Fruit fly (Drosophila melanogaster) whole organism: Measurements from ENCODE around the gene CG12219.

ENCODE experiments used
- CG8478 ChIP-seq: fragments of >200 bp; optimal IDR thresholded peaks from 2 replicates; lab custom pipeline; 2018; ENCODE audit warnings: inconsistent platforms
- Dll ChIP-seq: fragments of >200 bp; optimal IDR thresholded peaks from 2 replicates; lab custom pipeline; 2017
- EcR ChIP-seq, 2 experiments: fragments of >200 bp; optimal IDR thresholded peaks; 2 replicates each; lab custom pipeline; 2017; ENCODE audit warnings: missing biosample characterization in 2 of 2, missing genetic modification characterization in 2 of 2, missing genetic modification reagents in 2 of 2
- pan ChIP-seq: fragments of >200 bp; optimal IDR thresholded peaks from 2 replicates; lab custom pipeline; 2017
- psq ChIP-seq: fragments of >200 bp; optimal IDR thresholded peaks from 2 replicates; lab custom pipeline; 2017
- usp ChIP-seq: fragments of >200 bp; optimal IDR thresholded peaks from 2 replicates; lab custom pipeline; 2017; ENCODE audit warnings: missing biosample characterization, missing genetic modification characterization, mixed read lengths

The CG12219 gene

dm6 chrX:6338738-6339614 is 37.9 kb upstream of the CG12219 start:
- TF ChIP-seq psq (no peak), EcR (GFP tag; optimal IDR thresholded peaks at IDR 0.05; lab: Kevin White, UChicago) (no peak), CG8478 (lab: Kevin White, UChicago) (no peak), pan (lab: Kevin White, UChicago) (no peak), Dll (lab: Kevin White, UChicago) (no peak), usp (no peak)

- TF ChIP-seq usp (no peak), psq (no peak)
Measured at dm6 chrX:6337702-6338101, 36.6 kb upstream of the CG12219 start, which contains the start of gene CG3842. TSS of gene CG3842 (plus strand) at chrX:6337762.

- TF ChIP-seq psq = no peak
- no peak for TF ChIP-seq pan (lab: Kevin White, UChicago)
- TF ChIP-seq EcR (GFP tag; optimal IDR thresholded peaks at IDR 0.05; lab: Kevin White, UChicago) = no peak
Measured at dm6 chrX:6334945-6335344, 33.9 kb upstream of the CG12219 start.

dm6 chrX:6332988-6333719 is 32.1 kb upstream of the CG12219 start:
- TF ChIP-seq psq = no peak
- TF ChIP-seq EcR (GFP tag; optimal IDR thresholded peaks at IDR 0.05; lab: Kevin White, UChicago) = no peak
- no peak for TF ChIP-seq CG8478 (lab: Kevin White, UChicago)
- TF ChIP-seq usp = no peak
- no peak for TF ChIP-seq pan (lab: Kevin White, UChicago)
- TF ChIP-seq Dll (lab: Kevin White, UChicago) = no peak

dm6 chrX:6330369-6330949 is 29.4 kb upstream of the CG12219 start, which contains the start of gene CG42240:
TSS of gene CG42240 (plus strand) at chrX:6330842.
- TF ChIP-seq usp = no peak
- TF ChIP-seq CG8478 (lab: Kevin White, UChicago) = no peak
- TF ChIP-seq Dll (lab: Kevin White, UChicago) = no peak
- no peak for TF ChIP-seq psq
- TF ChIP-seq EcR (GFP tag; optimal IDR thresholded peaks at IDR 0.05; lab: Kevin White, UChicago) = no peak

- no peak for TF ChIP-seq CG8478 (lab: Kevin White, UChicago)
- TF ChIP-seq usp = no peak
- TF ChIP-seq pan (lab: Kevin White, UChicago) = no peak
- no peak for TF ChIP-seq psq
- no peak for TF ChIP-seq Dll (lab: Kevin White, UChicago)
- TF ChIP-seq EcR (GFP tag; optimal IDR thresholded peaks at IDR 0.05; lab: Kevin White, UChicago) = no peak
Measured at dm6 chrX:6316858-6317474, 15.9 kb upstream of the CG12219 start.

dm6 chrX:6315583-6315982 is 14.5 kb upstream of the CG12219 start:
- TF ChIP-seq psq (no peak), Dll (lab: Kevin White, UChicago) (no peak), usp (no peak), EcR (GFP tag; optimal IDR thresholded peaks at IDR 0.05; lab: Kevin White, UChicago) (no peak)

- no peak for TF ChIP-seq pan (lab: Kevin White, UChicago)
- TF ChIP-seq psq = no peak
- TF ChIP-seq Dll (lab: Kevin White, UChicago) = no peak
- no peak for TF ChIP-seq CG8478 (lab: Kevin White, UChicago)
Measured at dm6 chrX:6311516-6311915, 10.4 kb upstream of the CG12219 start.

- no peak for TF ChIP-seq Dll (lab: Kevin White, UChicago)
- TF ChIP-seq CG8478 (lab: Kevin White, UChicago) = no peak
- TF ChIP-seq usp = no peak
- no peak for TF ChIP-seq EcR (GFP tag; optimal IDR thresholded peaks at IDR 0.05; lab: Kevin White, UChicago)
- TF ChIP-seq pan (lab: Kevin White, UChicago) = no peak
- TF ChIP-seq psq = no peak
Measured at dm6 chrX:6310408-6310807, 9.3 kb upstream of the CG12219 start.

- TF ChIP-seq Dll (lab: Kevin White, UChicago) (no peak), usp (no peak), EcR (GFP tag; optimal IDR thresholded peaks at IDR 0.05; lab: Kevin White, UChicago) (no peak), psq (no peak), CG8478 (lab: Kevin White, UChicago) (no peak), pan (lab: Kevin White, UChicago) (no peak)
Measured at dm6 chrX:6308852-6309251, 7.8 kb upstream of the CG12219 start, which contains the start of gene CG15894. TSS of gene CG15894 (plus strand) at chrX:6309212.

- no peak for TF ChIP-seq EcR (GFP tag; optimal IDR thresholded peaks at IDR 0.05; lab: Kevin White, UChicago)
- no peak for TF ChIP-seq Dll (lab: Kevin White, UChicago)
- no peak for TF ChIP-seq psq
- no peak for TF ChIP-seq usp
- TF ChIP-seq pan (lab: Kevin White, UChicago) = no peak
- no peak for TF ChIP-seq CG8478 (lab: Kevin White, UChicago)
Measured at dm6 chrX:6305317-6305716, 4.2 kb upstream of the CG12219 start.

- no peak for TF ChIP-seq EcR (GFP tag; optimal IDR thresholded peaks at IDR 0.05; lab: Kevin White, UChicago)
Measured at dm6 chrX:6304203-6304602, 3.1 kb upstream of the CG12219 start.
